Worm (Caenorhabditis elegans): ENCODE measurements around the gene BE10.1.

BE10.1 gene

DNA sequence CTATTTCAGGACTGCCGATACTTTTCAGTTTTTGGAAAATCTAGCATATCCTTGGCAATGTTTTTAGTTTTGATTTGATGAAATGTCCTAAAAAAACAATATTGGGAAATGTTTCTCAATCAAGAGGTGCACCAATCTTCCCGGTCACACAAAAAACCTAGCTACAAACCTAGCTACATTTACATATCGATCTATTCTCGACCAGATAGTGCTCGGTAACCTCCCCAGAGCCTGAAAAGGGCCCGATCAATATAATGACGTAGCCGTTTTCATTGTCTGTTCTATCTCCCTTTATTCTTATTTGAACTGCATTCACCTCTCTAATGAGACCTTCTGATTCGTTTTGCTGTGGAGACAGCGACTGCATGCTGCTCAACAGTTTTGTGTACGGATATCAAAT is 18.4 kb upstream of the BE10.1 start, which contains the start of gene BE10.3:
Gene BE10.3, plus strand, starts transcription at position 301 of the 400 bp plus-strand sequence.
- TF ChIP-seq daf-12 (tag; optimal IDR thresholded peaks at IDR 0.05) = no peak
- TF ChIP-seq aly-2 (tag; optimal IDR thresholded peaks at IDR 0.05) = no peak
- no peak for TF ChIP-seq pha-4 (tag; optimal IDR thresholded peaks at IDR 0.05)
- no peak for TF ChIP-seq elt-1 (tag; optimal IDR thresholded peaks at IDR 0.05)
- no peak for TF ChIP-seq mdl-1 (tag; optimal IDR thresholded peaks at IDR 0.05)
- no peak for TF ChIP-seq egl-5 (tag; optimal IDR thresholded peaks at IDR 0.05)
- TF ChIP-seq nhr-12 (tag; optimal IDR thresholded peaks at IDR 0.05) = no peak
- TF ChIP-seq lin-39 (tag; optimal IDR thresholded peaks at IDR 0.05) = no peak
- TF ChIP-seq nhr-43 (tag; optimal IDR thresholded peaks at IDR 0.05; ENCODE audit: poor library complexity, severe bottlenecking) = no peak
- TF ChIP-seq nhr-25 (tag; optimal IDR thresholded peaks at IDR 0.05) = no peak
- no peak for TF ChIP-seq nhr-76 (tag; optimal IDR thresholded peaks at IDR 0.05)
- no peak for TF ChIP-seq skn-1 (tag; optimal IDR thresholded peaks at IDR 0.05)
- no peak for TF ChIP-seq eor-1 (tag; optimal IDR thresholded peaks at IDR 0.05)
- TF ChIP-seq jun-1 (tag; optimal IDR thresholded peaks at IDR 0.05) = no peak

ce11 chrIII:12806712-12807111 is 17.4 kb upstream of the BE10.1 start, which contains the start of gene BE10.5:
Gene BE10.5 (minus strand): TSS chrIII:12806812.
- no peak for TF ChIP-seq fkh-10 (GFP tag; optimal IDR thresholded peaks at IDR 0.05)
- TF ChIP-seq nhr-25 (tag; optimal IDR thresholded peaks at IDR 0.05) = no peak
- TF ChIP-seq nhr-237 (tag; optimal IDR thresholded peaks at IDR 0.05) = no peak
- no peak for TF ChIP-seq ceh-82 (tag; optimal IDR thresholded peaks at IDR 0.05)

DNA sequence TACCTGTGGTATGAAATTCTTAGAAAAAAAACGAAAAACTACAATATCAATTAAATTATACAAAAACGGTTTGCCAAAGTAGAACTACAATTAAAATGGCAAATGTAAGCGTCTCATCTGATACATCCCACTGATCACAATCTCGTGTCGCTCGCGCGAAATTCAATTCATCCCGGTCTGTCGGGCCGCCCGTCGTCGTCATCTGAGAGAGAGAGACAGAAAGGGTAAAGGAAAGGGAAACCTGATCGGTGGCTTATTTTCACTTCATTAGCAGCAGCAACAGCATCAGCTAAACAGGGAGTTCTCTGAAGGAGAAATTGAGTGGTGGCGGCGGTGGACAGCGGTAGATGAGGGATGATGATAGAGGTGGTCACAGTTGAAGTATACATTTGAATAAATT is 11.2 kb upstream of the BE10.1 start:
- TF ChIP-seq ceh-82 (tag; optimal IDR thresholded peaks at IDR 0.05) (no peak), unc-62 (GFP tag; optimal IDR thresholded peaks at IDR 0.05) (no peak), lin-15B (tag; optimal IDR thresholded peaks at IDR 0.05) (peak; percentile 21), hmg-11 (tag; optimal IDR thresholded peaks at IDR 0.05) (no peak), aly-2 (tag; optimal IDR thresholded peaks at IDR 0.05) (no peak), egl-5 (tag; optimal IDR thresholded peaks at IDR 0.05) (no peak), ceh-16 (tag; optimal IDR thresholded peaks at IDR 0.05) (no peak), ceh-9 (tag; optimal IDR thresholded peaks at IDR 0.05) (no peak), elt-1 (tag; optimal IDR thresholded peaks at IDR 0.05) (peak; percentile 14), fkh-2 (tag; optimal IDR thresholded peaks at IDR 0.05) (no peak), egl-27 (tag; optimal IDR thresholded peaks at IDR 0.05) (no peak), ZK546.5 (tag; optimal IDR thresholded peaks at IDR 0.05) (no peak), unc-39 (tag; optimal IDR thresholded peaks at IDR 0.05) (no peak), nhr-237 (tag; optimal IDR thresholded peaks at IDR 0.05) (no peak), mml-1 (tag; optimal IDR thresholded peaks at IDR 0.05) (no peak), nhr-43 (tag; optimal IDR thresholded peaks at IDR 0.05; ENCODE audit: poor library complexity, severe bottlenecking) (peak; percentile 16), eor-1 (tag; optimal IDR thresholded peaks at IDR 0.05) (no peak), fos-1 (tag; optimal IDR thresholded peaks at IDR 0.05) (no peak), fkh-10 (GFP tag; optimal IDR thresholded peaks at IDR 0.05) (no peak), nhr-23 (tag; optimal IDR thresholded peaks at IDR 0.05) (peak; percentile 28), nhr-25 (tag; optimal IDR thresholded peaks at IDR 0.05) (peak; percentile 75), nhr-11 (tag; optimal IDR thresholded peaks at IDR 0.05) (no peak), daf-12 (tag; optimal IDR thresholded peaks at IDR 0.05) (no peak), nhr-77 (tag; optimal IDR thresholded peaks at IDR 0.05) (no peak), pha-4 (tag; optimal IDR thresholded peaks at IDR 0.05) (no peak)

ce11 chrIII:12798469-12798868 is 9.1 kb upstream of the BE10.1 start, which contains the start of gene agmo-1:
Gene agmo-1 (minus strand): TSS chrIII:12798569.
- TF ChIP-seq nhr-25 (tag; optimal IDR thresholded peaks at IDR 0.05) = peak; percentile 70
- no peak for TF ChIP-seq ztf-4 (tag; optimal IDR thresholded peaks at IDR 0.05)
- TF ChIP-seq pqm-1 (tag; optimal IDR thresholded peaks at IDR 0.05) = no peak
- no peak for TF ChIP-seq nhr-76 (tag; optimal IDR thresholded peaks at IDR 0.05)
- TF ChIP-seq ceh-82 (tag; optimal IDR thresholded peaks at IDR 0.05) = no peak
- no peak for TF ChIP-seq nhr-77 (tag; optimal IDR thresholded peaks at IDR 0.05)

DNA sequence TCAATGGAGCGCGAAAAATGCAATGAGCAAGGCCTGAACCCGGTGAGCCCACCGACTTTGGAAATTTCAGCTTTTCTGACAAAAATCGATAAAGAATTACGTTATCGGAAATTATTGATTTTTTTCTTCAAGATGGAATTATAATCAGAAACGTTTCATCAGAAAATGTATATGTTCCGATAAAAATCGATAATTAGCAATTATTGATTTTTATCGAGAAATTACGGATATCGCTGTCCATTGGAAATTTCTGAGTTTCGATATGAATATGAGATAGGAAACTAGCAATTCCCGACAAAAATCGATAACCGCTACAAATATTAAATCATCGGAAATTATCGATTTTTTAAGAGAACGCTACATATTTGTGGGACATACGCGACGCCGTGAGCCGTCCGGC is 4.9 kb upstream of the BE10.1 start:
- TF ChIP-seq ceh-28 (tag; optimal IDR thresholded peaks at IDR 0.05) (peak; percentile 93), nhr-12 (tag; optimal IDR thresholded peaks at IDR 0.05) (no peak), lsy-12 (tag; optimal IDR thresholded peaks at IDR 0.05) (no peak), tbx-2 (tag; optimal IDR thresholded peaks at IDR 0.05) (no peak), unc-39 (tag; optimal IDR thresholded peaks at IDR 0.05) (no peak)

Data from whole organism, L3 larva.